Fruit fly (Drosophila melanogaster) Kc167 (cell line): ENCODE data around the gene Phlpp.

ENCODE experiments used
- Sin3A ChIP-seq: fragments of >200 bp; optimal IDR thresholded peaks from 2 replicates; lab custom pipeline; 2018; ENCODE audit warnings: missing external identifiers
- h ChIP-seq: fragments of >200 bp; optimal IDR thresholded peaks from 3 replicates; lab custom pipeline; 2018; ENCODE audit warnings: missing external identifiers
- insv ChIP-seq: fragments of >200 bp; optimal IDR thresholded peaks from 3 replicates; lab custom pipeline; 2018; ENCODE audit warnings: missing external identifiers
- psq ChIP-seq: fragments of >200 bp; optimal IDR thresholded peaks from 2 replicates; lab custom pipeline; 2017; ENCODE audit warnings: missing external identifiers

DNA sequence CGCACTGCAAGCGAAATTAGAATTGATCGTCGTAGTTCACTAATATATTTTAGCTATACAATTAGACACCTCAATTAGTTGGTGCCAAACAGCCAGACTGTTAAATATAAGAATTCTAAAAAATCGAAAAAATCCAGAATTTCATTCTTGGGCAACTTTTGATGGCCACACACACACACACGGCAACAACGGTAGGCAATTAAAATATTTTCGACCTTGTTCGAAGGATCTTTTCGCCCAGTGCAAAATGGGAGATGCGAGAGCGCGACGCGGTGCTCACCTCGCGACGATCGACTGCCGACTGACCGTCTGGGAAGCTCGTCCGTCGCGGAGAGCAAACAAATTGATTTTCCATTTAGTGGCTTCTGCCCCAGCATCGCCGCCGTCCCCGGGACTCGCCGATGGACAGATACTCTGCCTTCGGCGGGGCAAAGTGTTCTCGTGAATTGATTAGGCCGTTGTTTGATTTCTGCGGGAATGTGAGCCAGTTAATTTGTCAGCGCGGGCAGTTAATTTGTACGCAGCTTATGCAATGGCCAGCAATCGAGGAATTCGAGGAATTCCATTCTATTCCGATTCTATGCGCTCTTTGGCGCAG, 10.7 kb downstream of the Phlpp start, which contains the start of gene CG10702:
- TF ChIP-seq h, result no peak
- no peak for TF ChIP-seq Sin3A (lab: Kevin White, UChicago)
- no peak for TF ChIP-seq psq (lab: Kevin White, UChicago)
- no peak for TF ChIP-seq insv (lab: Kevin White, UChicago)
